Worm (Caenorhabditis elegans) whole organism, L3 larva: ENCODE measurements around the gene fbxa-220.

Experiments used
- pha-4 ChIP-seq: fragments of 150-350 bp; optimal IDR thresholded peaks from 2 replicates; lab custom pipeline; 2014; ENCODE audit warnings: missing biosample characterization, missing genetic modification reagents, missing genetic modification characterization
- pqm-1 ChIP-seq: fragments of 150-350 bp; optimal IDR thresholded peaks from 2 replicates; lab custom pipeline; 2017; ENCODE audit warnings: missing biosample characterization, missing genetic modification characterization, inconsistent platforms
- sea-2 ChIP-seq: fragments of 150-350 bp; sonication (generic microtip); optimal IDR thresholded peaks from 4 replicates; lab custom pipeline; 2014; ENCODE audit warnings: missing biosample characterization, missing genetic modification reagents, missing genetic modification characterization
- snpc-4 ChIP-seq: fragments of 150-350 bp; optimal IDR thresholded peaks from 2 replicates; lab custom pipeline; 2014; ENCODE audit warnings: missing biosample characterization, missing genetic modification characterization
- ztf-11 ChIP-seq: fragments of 150-350 bp; optimal IDR thresholded peaks from 2 replicates; lab custom pipeline; 2014; ENCODE audit warnings: missing biosample characterization, missing genetic modification characterization

DNA sequence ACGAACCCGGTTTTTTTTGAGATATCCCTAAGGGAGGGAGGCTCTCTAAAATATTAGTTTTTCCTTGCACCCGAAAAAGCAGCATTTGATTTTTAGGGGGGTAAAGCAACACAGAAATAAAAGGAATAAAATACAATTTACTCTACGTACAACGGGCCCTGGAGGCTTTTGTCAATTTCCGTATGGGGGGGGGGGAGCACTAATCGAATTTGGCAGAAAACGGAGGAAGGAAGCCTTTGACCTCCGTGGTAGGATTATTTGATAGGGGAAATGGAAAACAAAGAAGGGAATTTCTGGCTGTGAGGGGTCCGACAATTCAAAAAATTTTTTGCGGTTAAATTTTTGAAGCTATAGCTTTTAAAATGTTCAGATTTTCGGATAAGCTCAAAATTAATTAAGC is 26.1 kb downstream of the fbxa-220 start:
- TF ChIP-seq snpc-4 (tag; lab: Kevin White, UChicago): no peak
- TF ChIP-seq sea-2 (GFP tag; lab: Kevin White, UChicago): no peak
- no peak for TF ChIP-seq pqm-1 (tag; lab: Kevin White, UChicago)
- TF ChIP-seq ztf-11 (tag; lab: Kevin White, UChicago): no peak
- no peak for TF ChIP-seq pha-4 (tag; lab: Kevin White, UChicago)
